Worm (Caenorhabditis elegans) whole organism, L2 larva: ENCODE data around the gene daf-1.

Experiments used
- C34F6.9 ChIP-seq: fragments of 150-350 bp; optimal IDR thresholded peaks from 2 replicates; lab custom pipeline; 2014; ENCODE audit warnings: missing biosample characterization, missing genetic modification characterization
- F13H6.1 ChIP-seq: sonication (generic microtip); optimal IDR thresholded peaks from 2 replicates; lab custom pipeline; 2016; ENCODE audit warnings: missing genetic modification characterization, missing compliant biosample characterization
- ceh-82 ChIP-seq: fragments of 150-350 bp; optimal IDR thresholded peaks from 2 replicates; lab custom pipeline; 2014; ENCODE audit warnings: missing biosample characterization, missing genetic modification characterization
- mab-5 ChIP-seq: fragments of 150-350 bp; optimal IDR thresholded peaks from 2 replicates; lab custom pipeline; 2014; ENCODE audit warnings: missing biosample characterization, missing genetic modification characterization
- mdl-1 ChIP-seq, 2 experiments: fragments of 150-350 bp in 1 of 2; sonication (generic microtip) in 1 of 2; optimal IDR thresholded peaks; 2 replicates each; lab custom pipeline; 2017; ENCODE audit warnings: missing biosample characterization in 2 of 2, missing genetic modification characterization in 2 of 2
- nhr-21 ChIP-seq: fragments of 150-350 bp; optimal IDR thresholded peaks from 2 replicates; lab custom pipeline; 2014; ENCODE audit warnings: missing biosample characterization, missing genetic modification characterization
- nhr-77 ChIP-seq: fragments of 150-350 bp; optimal IDR thresholded peaks from 2 replicates; lab custom pipeline; 2014; ENCODE audit warnings: missing biosample characterization, missing genetic modification characterization
- sma-3 ChIP-seq: sonication (generic microtip); optimal IDR thresholded peaks from 2 replicates; lab custom pipeline; 2016; ENCODE audit warnings: missing genetic modification reagents, missing genetic modification characterization, missing compliant biosample characterization
- unc-55 ChIP-seq: fragments of 150-350 bp; sonication (generic microtip); optimal IDR thresholded peaks from 3 replicates; lab custom pipeline; 2014; ENCODE audit warnings: missing biosample characterization, missing genetic modification reagents, missing genetic modification characterization
- zag-1 ChIP-seq: fragments of 150-350 bp; optimal IDR thresholded peaks from 2 replicates; lab custom pipeline; 2014; ENCODE audit warnings: missing biosample characterization, missing genetic modification characterization

The daf-1 gene

DNA sequence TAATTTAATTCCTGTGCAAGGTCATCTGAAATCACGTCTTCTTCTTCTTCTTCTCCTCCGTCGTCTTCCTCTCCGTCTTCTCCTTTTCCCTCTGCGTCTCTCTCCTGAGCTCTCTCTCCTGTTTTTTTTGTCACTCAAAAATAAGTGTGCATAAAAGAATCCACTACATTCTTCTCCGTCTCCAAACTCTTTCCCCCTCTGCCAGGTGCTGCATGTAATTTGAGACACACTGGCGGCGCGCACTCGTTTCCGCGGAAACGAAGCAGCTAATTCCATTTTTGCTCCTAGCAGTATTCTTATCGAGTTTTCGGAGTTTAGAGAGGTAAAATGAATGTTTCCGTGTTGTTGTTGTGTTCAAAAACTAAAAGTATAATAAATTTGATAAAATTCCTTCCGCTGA, 53.9 kb downstream of the daf-1 start:
- TF ChIP-seq sma-3 (GFP tag; lab: Kevin White, UChicago) (no peak), ceh-82 (tag; lab: Kevin White, UChicago) (no peak), F13H6.1 (tag; lab: Kevin White, UChicago) (no peak), nhr-77 (tag; lab: Kevin White, UChicago) (no peak), C34F6.9 (peak; percentile 19), nhr-21 (tag; lab: Kevin White, UChicago) (no peak), unc-55 (GFP tag; lab: Kevin White, UChicago) (peak; percentile 11)

DNA sequence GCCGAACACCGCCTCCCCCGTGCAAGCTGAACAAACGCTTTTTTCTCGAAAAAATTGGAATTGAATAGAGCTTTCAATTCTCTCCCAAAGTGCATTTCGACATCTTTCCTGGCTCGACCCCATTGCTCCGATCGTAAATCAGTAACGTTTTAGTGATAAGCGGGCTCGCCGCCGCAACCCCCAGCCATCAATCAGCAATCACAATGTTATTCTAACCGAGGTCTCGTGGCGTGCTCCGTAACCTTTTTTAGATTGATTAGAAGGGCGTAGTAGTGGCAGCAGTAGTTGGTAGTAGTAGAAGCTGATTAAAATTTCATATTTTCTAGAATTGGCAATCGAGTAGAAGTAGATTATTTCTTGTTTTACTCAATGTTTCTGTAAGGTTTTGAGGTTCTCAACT, 55.1 kb downstream of the daf-1 start:
- no peak for TF ChIP-seq mab-5 (tag; lab: Kevin White, UChicago)
- no peak for TF ChIP-seq zag-1 (tag; lab: Kevin White, UChicago)
- no peak for TF ChIP-seq mdl-1 (tag; optimal IDR thresholded peaks at IDR 0.05; lab: Kevin White, UChicago)
